Worm (Caenorhabditis elegans) whole organism, L4 larva: ENCODE data around the gene clec-251.
"Not testable (repeated sequence)": the region's sequence is repeated elsewhere in the genome, so short reads cannot be mapped to it uniquely, and the experiment has no call there.

Experiments used
- F10B5.3 ChIP-seq: sonication (generic microtip); optimal IDR thresholded peaks from 2 replicates; lab custom pipeline; 2016; ENCODE audit warnings: mild to moderate bottlenecking, missing genetic modification characterization, missing compliant biosample characterization
- F26F4.8 ChIP-seq: fragments of 200-800 bp; sonication (Bioruptor generic); conservative IDR thresholded peaks from 2 replicates; pipeline ENCODE4 v1.3.6; 2022; ENCODE audit warnings: missing genetic modification characterization, missing compliant biosample characterization
- R02D3.7 ChIP-seq: fragments of 150-350 bp; sonication (generic microtip); optimal IDR thresholded peaks from 3 replicates; lab custom pipeline; 2014; ENCODE audit warnings: missing biosample characterization, missing genetic modification characterization
- Y48G9A.11 ChIP-seq: fragments of 200-800 bp; sonication (Bioruptor generic); IDR thresholded peaks from 2 replicates; pipeline ENCODE4 v1.3.6; 2022; ENCODE audit warnings: missing genetic modification reagents, missing genetic modification characterization, missing compliant biosample characterization
- ZK546.5 ChIP-seq, 2 experiments: sonication (generic microtip); optimal IDR thresholded peaks; 2 replicates each; lab custom pipeline; 2017; ENCODE audit warnings: missing biosample characterization in 2 of 2, missing genetic modification characterization in 2 of 2
- aha-1 ChIP-seq: fragments of 150-350 bp; peaks from one replicate; lab custom pipeline; 2014; ENCODE audit warnings: missing biosample characterization, missing genetic modification characterization
- ceh-20 ChIP-seq: fragments of 200-800 bp; sonication (Bioruptor generic); IDR thresholded peaks from 2 replicates; pipeline ENCODE4 v1.3.6; 2022; ENCODE audit warnings: missing genetic modification reagents, missing genetic modification characterization, missing compliant biosample characterization
- ceh-28 ChIP-seq: fragments of 150-350 bp; optimal IDR thresholded peaks from 2 replicates; lab custom pipeline; 2014; ENCODE audit warnings: missing biosample characterization, missing genetic modification reagents, missing genetic modification characterization
- ces-1 ChIP-seq: fragments of 150-350 bp; sonication (generic microtip); optimal IDR thresholded peaks from 4 replicates; lab custom pipeline; 2014; ENCODE audit warnings: missing biosample characterization, missing genetic modification reagents, missing genetic modification characterization
- cey-2 ChIP-seq: sonication (generic microtip); optimal IDR thresholded peaks from 3 replicates; lab custom pipeline; 2017; ENCODE audit warnings: missing genetic modification characterization, mild to moderate bottlenecking, missing compliant biosample characterization, antibody characterized with exemption, borderline replicate concordance; ENCODE audit not compliant: insufficient read depth
- ctbp-1 ChIP-seq: fragments of 200-800 bp; sonication (Bioruptor generic); IDR thresholded peaks from 2 replicates; pipeline ENCODE4 v1.3.6; 2022; ENCODE audit warnings: missing genetic modification reagents, missing genetic modification characterization, missing compliant biosample characterization
- dmd-6 ChIP-seq: fragments of 200-800 bp; sonication (Bioruptor generic); IDR thresholded peaks from 2 replicates; pipeline ENCODE4 v1.3.6; 2022; ENCODE audit warnings: missing genetic modification reagents, missing genetic modification characterization, missing compliant biosample characterization
- dpl-1 ChIP-seq: fragments of 150-350 bp; optimal IDR thresholded peaks from 2 replicates; lab custom pipeline; 2014; ENCODE audit warnings: missing biosample characterization, missing genetic modification reagents, missing genetic modification characterization
- duxl-1 ChIP-seq: sonication (generic microtip); optimal IDR thresholded peaks from 2 replicates; lab custom pipeline; 2016; ENCODE audit warnings: mild to moderate bottlenecking, missing genetic modification characterization, moderate library complexity, missing compliant biosample characterization; ENCODE audit not compliant: poor library complexity
- egl-27 ChIP-seq: sonication (generic microtip); optimal IDR thresholded peaks from 3 replicates; lab custom pipeline; 2017; ENCODE audit warnings: missing biosample characterization, missing genetic modification reagents, missing genetic modification characterization
- egl-43 ChIP-seq: fragments of 200-800 bp; sonication (Bioruptor generic); IDR thresholded peaks from 2 replicates; pipeline ENCODE4 v1.3.6; 2022; ENCODE audit warnings: missing genetic modification reagents, missing genetic modification characterization, missing compliant biosample characterization
- fkh-10 ChIP-seq: fragments of 150-350 bp; optimal IDR thresholded peaks from 2 replicates; lab custom pipeline; 2014; ENCODE audit warnings: missing biosample characterization, missing genetic modification reagents, missing genetic modification characterization
- fos-1 ChIP-seq: fragments of 150-350 bp; optimal IDR thresholded peaks from 2 replicates; lab custom pipeline; 2014; ENCODE audit warnings: missing biosample characterization, missing genetic modification characterization
- hlh-11 ChIP-seq: fragments of 200-800 bp; sonication (Bioruptor generic); optimal IDR thresholded peaks from 2 replicates; lab custom pipeline; 2018; ENCODE audit warnings: mild to moderate bottlenecking, missing genetic modification characterization, missing compliant biosample characterization
- hlh-30 ChIP-seq: sonication (generic microtip); optimal IDR thresholded peaks from 2 replicates; lab custom pipeline; 2017; ENCODE audit warnings: antibody characterized with exemption, mild to moderate bottlenecking, missing genetic modification characterization, missing compliant biosample characterization; ENCODE audit not compliant: insufficient read depth
- jun-1 ChIP-seq: fragments of 150-350 bp; optimal IDR thresholded peaks from 2 replicates; lab custom pipeline; 2014; ENCODE audit warnings: missing biosample characterization, missing genetic modification reagents, missing genetic modification characterization
- lir-3 ChIP-seq: sonication (generic microtip); optimal IDR thresholded peaks from 2 replicates; lab custom pipeline; 2016; ENCODE audit warnings: mild to moderate bottlenecking, missing genetic modification characterization, missing compliant biosample characterization
- mdl-1 ChIP-seq, 2 experiments: fragments of 150-350 bp in 1 of 2; sonication (generic microtip) in 1 of 2; optimal IDR thresholded peaks; 2 replicates each; lab custom pipeline; 2014 to 2017; ENCODE audit warnings: missing biosample characterization in 2 of 2, missing genetic modification characterization in 2 of 2
- mes-2 ChIP-seq: sonication (generic microtip); optimal IDR thresholded peaks from 2 replicates; lab custom pipeline; 2016; ENCODE audit warnings: missing genotype, mild to moderate bottlenecking, missing genetic modification characterization, missing compliant biosample characterization; ENCODE audit not compliant: poor library complexity, severe bottlenecking
- mxl-3 ChIP-seq: fragments of 200-800 bp; sonication (Bioruptor generic); optimal IDR thresholded peaks from 2 replicates; lab custom pipeline; 2018; ENCODE audit warnings: mild to moderate bottlenecking, missing genetic modification characterization, missing compliant biosample characterization
- nhr-10 ChIP-seq: fragments of 150-350 bp; optimal IDR thresholded peaks from 2 replicates; lab custom pipeline; 2014; ENCODE audit warnings: missing biosample characterization, missing genetic modification characterization
- nhr-102 ChIP-seq: sonication (generic microtip); optimal IDR thresholded peaks from 2 replicates; lab custom pipeline; 2016; ENCODE audit warnings: mild to moderate bottlenecking, missing genetic modification characterization, moderate library complexity, missing compliant biosample characterization
- nhr-111 ChIP-seq: fragments of 200-800 bp; sonication (Bioruptor generic); optimal IDR thresholded peaks from 2 replicates; lab custom pipeline; 2018; ENCODE audit warnings: mild to moderate bottlenecking, missing genetic modification characterization, missing compliant biosample characterization
- nhr-237 ChIP-seq: sonication (generic microtip); optimal IDR thresholded peaks from 2 replicates; lab custom pipeline; 2017; ENCODE audit warnings: missing biosample characterization, missing genetic modification characterization
- nhr-28 ChIP-seq: fragments of 150-350 bp; optimal IDR thresholded peaks from 2 replicates; lab custom pipeline; 2014; ENCODE audit warnings: missing biosample characterization, missing genetic modification characterization
- php-3 ChIP-seq: fragments of 200-800 bp; sonication (Bioruptor generic); IDR thresholded peaks from 2 replicates; pipeline ENCODE4 v1.3.6; 2022; ENCODE audit warnings: missing genetic modification reagents, missing genetic modification characterization, missing compliant biosample characterization
- sdz-12 ChIP-seq: fragments of 200-800 bp; sonication (Bioruptor generic); optimal IDR thresholded peaks from 2 replicates; lab custom pipeline; 2018; ENCODE audit warnings: mild to moderate bottlenecking, missing genetic modification characterization, missing compliant biosample characterization
- set-16 ChIP-seq: fragments of 200-800 bp; sonication (Bioruptor generic); IDR thresholded peaks from 2 replicates; pipeline ENCODE4 v1.3.6; 2022; ENCODE audit warnings: missing genetic modification reagents, missing genetic modification characterization, missing compliant biosample characterization
- snpc-4 ChIP-seq: fragments of 150-350 bp; optimal IDR thresholded peaks from 2 replicates; lab custom pipeline; 2014; ENCODE audit warnings: missing biosample characterization, missing genetic modification characterization
- zag-1 ChIP-seq: fragments of 150-350 bp; optimal IDR thresholded peaks from 2 replicates; lab custom pipeline; 2014; ENCODE audit warnings: missing biosample characterization, missing genetic modification characterization
- zfp-3 ChIP-seq: fragments of 200-800 bp; sonication (Bioruptor generic); conservative IDR thresholded peaks from 2 replicates; pipeline ENCODE4 v1.3.6; 2022; ENCODE audit warnings: missing genetic modification reagents, missing genetic modification characterization, missing compliant biosample characterization
- zip-2 ChIP-seq: fragments of 150-350 bp; optimal IDR thresholded peaks from 2 replicates; lab custom pipeline; 2014; ENCODE audit warnings: missing biosample characterization, missing genetic modification characterization

Gene clec-251

ce11 chrV:18761078-18761477 is 14.3 kb upstream of the clec-251 start, which contains the start of gene F11D11.4:
F11D11.4 (plus strand) TSS chrV:18761378.
- TF ChIP-seq ceh-28: no peak
- TF ChIP-seq ZK546.5 (tag; optimal IDR thresholded peaks at IDR 0.05; lab: Kevin White, UChicago): no peak
- no peak for TF ChIP-seq mdl-1 (tag; optimal IDR thresholded peaks at IDR 0.05; lab: Kevin White, UChicago)
- TF ChIP-seq zfp-3: no peak
- TF ChIP-seq lir-3 (tag; lab: Kevin White, UChicago): no peak
- no peak for TF ChIP-seq hlh-30 (tag; lab: Kevin White, UChicago)
- no peak for TF ChIP-seq hlh-11 (tag; lab: Kevin White, UChicago)
- no peak for TF ChIP-seq egl-43 (GFP tag; lab: Robert Waterston, UW)
- no peak for TF ChIP-seq cey-2 (tag; lab: Kevin White, UChicago)
- TF ChIP-seq R02D3.7: no peak
- TF ChIP-seq dpl-1: no peak
- TF ChIP-seq mxl-3 (GFP tag; lab: Kevin White, UChicago): no peak
- no peak for TF ChIP-seq nhr-28 (tag; lab: Kevin White, UChicago)
- no peak for TF ChIP-seq ctbp-1 (GFP tag; lab: Robert Waterston, UW)
- TF ChIP-seq jun-1: no peak
- no peak for TF ChIP-seq sdz-12 (GFP tag; lab: Kevin White, UChicago)
- TF ChIP-seq aha-1: no peak

- TF ChIP-seq ceh-20 (GFP tag; lab: Robert Waterston, UW) (no peak), set-16 (GFP tag; lab: Robert Waterston, UW) (no peak), F10B5.3 (tag; lab: Kevin White, UChicago) (no peak), dmd-6 (GFP tag; lab: Robert Waterston, UW) (no peak), Y48G9A.11 (GFP tag; lab: Robert Waterston, UW) (no peak)
These were observed 13.4 kb upstream of the clec-251 start, which contains the start of gene F11D11.3 for ce11 chrV:18760174-18760573. F11D11.3 (minus strand) TSS chrV:18760274.

- not testable (repeated sequence) for TF ChIP-seq nhr-10 (tag; lab: Kevin White, UChicago); ceh-28; nhr-102 (tag; lab: Kevin White, UChicago)
These were observed 7.5 kb upstream of the clec-251 start, which contains the start of gene clec-254 for ce11 chrV:18754328-18754727. clec-254 (minus strand) TSS chrV:18754428.

DNA sequence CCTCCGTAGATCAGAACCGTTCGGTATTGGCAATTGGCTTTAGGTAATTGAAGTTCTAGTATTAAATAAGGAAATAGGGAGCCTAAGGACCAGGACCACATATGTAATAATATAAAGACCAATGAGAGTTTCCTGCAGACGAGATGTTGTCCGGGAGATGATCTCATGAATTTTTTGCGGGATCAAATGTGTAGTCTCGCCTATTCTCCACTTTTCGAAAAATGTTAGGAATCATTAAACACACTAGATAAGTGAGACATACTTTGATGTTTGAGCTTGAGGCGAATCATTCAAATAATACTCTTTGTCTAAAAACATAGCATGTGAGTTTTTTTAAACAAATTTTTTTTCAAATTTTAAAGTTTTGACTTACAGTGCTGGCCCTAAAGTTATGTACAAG is 6.2 kb upstream of the clec-251 start, which contains the start of gene F11D11.6:
Gene F11D11.6 (minus strand): TSS at position 101 of the 400 bp plus-strand sequence.
- TF ChIP-seq zag-1 (tag; lab: Kevin White, UChicago) (no peak), cey-2 (tag; lab: Kevin White, UChicago) (no peak), nhr-237 (tag; lab: Kevin White, UChicago) (no peak), sdz-12 (GFP tag; lab: Kevin White, UChicago) (no peak), fos-1 (tag; lab: Kevin White, UChicago) (no peak), egl-27 (no peak), snpc-4 (no peak), Y48G9A.11 (GFP tag; lab: Robert Waterston, UW) (no peak), nhr-111 (no peak), F26F4.8 (GFP tag; lab: Robert Waterston, UW) (no peak), duxl-1 (tag; lab: Kevin White, UChicago) (no peak), lir-3 (tag; lab: Kevin White, UChicago) (no peak), fkh-10 (GFP tag; lab: Kevin White, UChicago) (no peak), ces-1 (no peak), zip-2 (tag; lab: Kevin White, UChicago) (no peak), php-3 (GFP tag; lab: Robert Waterston, UW) (no peak), mes-2 (tag; lab: Kevin White, UChicago) (no peak), dmd-6 (GFP tag; lab: Robert Waterston, UW) (no peak), dpl-1 (no peak)
